Worm (Caenorhabditis elegans) whole organism, L3 larva: ENCODE data around the gene C06A12.3.

Experiments used
- elt-3 ChIP-seq, 3 experiments: fragments of 150-350 bp in 1 of 3; sonication (generic microtip) in 2 of 3; optimal IDR thresholded peaks; 2 replicates in 2 of 3; 4 replicates in 1 of 3; lab custom pipeline; 2014 to 2017; ENCODE audit warnings: missing biosample characterization in 3 of 3, missing genetic modification characterization in 3 of 3
- mdl-1 ChIP-seq: fragments of 150-350 bp; optimal IDR thresholded peaks from 2 replicates; lab custom pipeline; 2014; ENCODE audit warnings: missing biosample characterization, missing genetic modification characterization
- ztf-4 ChIP-seq: fragments of 150-350 bp; optimal IDR thresholded peaks from 2 replicates; lab custom pipeline; 2014; ENCODE audit warnings: missing biosample characterization, missing genetic modification characterization

DNA sequence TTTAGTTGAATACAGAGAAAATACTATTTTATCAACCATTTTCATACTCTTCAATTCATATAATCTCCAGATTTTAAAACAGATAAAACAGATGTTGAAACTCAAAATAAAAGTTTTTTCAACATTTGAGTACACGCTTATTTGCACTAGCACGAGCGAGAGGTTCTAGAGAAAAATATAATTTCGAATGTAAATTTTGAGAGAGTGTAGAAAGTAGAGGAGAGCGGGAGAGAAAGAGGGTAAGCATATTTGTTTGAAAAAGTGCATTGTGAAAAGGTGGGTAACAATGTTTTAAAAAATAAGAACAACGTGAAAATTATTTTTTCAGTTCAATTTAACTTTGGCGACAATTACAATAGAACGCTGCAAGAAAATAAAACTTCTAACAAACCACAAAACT lies 40.3 kb downstream of the C06A12.3 start:
- TF ChIP-seq elt-3 (tag; optimal IDR thresholded peaks at IDR 0.05; lab: Kevin White, UChicago) (no peak), ztf-4 (tag; lab: Kevin White, UChicago) (no peak), mdl-1 (tag; lab: Kevin White, UChicago) (no peak)
